Worm (Caenorhabditis elegans) whole organism, L2 larva: ENCODE results near the gene K01A2.5.
A peak's percentile ranks its signal among the peaks of the same experiment; 100 is the strongest.

Experiments used
- C34F6.9 ChIP-seq: fragments of 150-350 bp; optimal IDR thresholded peaks from 2 replicates; lab custom pipeline; 2014; ENCODE audit warnings: missing biosample characterization, missing genetic modification characterization
- F13H6.1 ChIP-seq: sonication (generic microtip); optimal IDR thresholded peaks from 2 replicates; lab custom pipeline; 2016; ENCODE audit warnings: missing genetic modification characterization, missing compliant biosample characterization
- R02D3.7 ChIP-seq: fragments of 150-350 bp; optimal IDR thresholded peaks from 2 replicates; lab custom pipeline; 2014; ENCODE audit warnings: missing biosample characterization, missing genetic modification characterization
- ZK546.5 ChIP-seq: sonication (generic microtip); optimal IDR thresholded peaks from 2 replicates; lab custom pipeline; 2017; ENCODE audit warnings: missing biosample characterization, missing genetic modification characterization
- aly-2 ChIP-seq: fragments of 150-350 bp; optimal IDR thresholded peaks from 2 replicates; lab custom pipeline; 2014; ENCODE audit warnings: missing biosample characterization, missing genetic modification characterization
- blmp-1 ChIP-seq: sonication (generic microtip); optimal IDR thresholded peaks from 2 replicates; lab custom pipeline; 2017; ENCODE audit warnings: missing genetic modification characterization, mild to moderate bottlenecking, missing compliant biosample characterization, antibody characterized with exemption, moderate library complexity; ENCODE audit not compliant: insufficient read depth
- ceh-16 ChIP-seq: fragments of 150-350 bp; optimal IDR thresholded peaks from 2 replicates; lab custom pipeline; 2014; ENCODE audit warnings: missing biosample characterization, missing genetic modification characterization
- ceh-82 ChIP-seq: fragments of 150-350 bp; optimal IDR thresholded peaks from 2 replicates; lab custom pipeline; 2014; ENCODE audit warnings: missing biosample characterization, missing genetic modification characterization
- crh-2 ChIP-seq: sonication (generic microtip); optimal IDR thresholded peaks from 2 replicates; lab custom pipeline; 2017; ENCODE audit warnings: missing biosample characterization, missing genetic modification characterization
- dmd-4 ChIP-seq: sonication (generic microtip); optimal IDR thresholded peaks from 2 replicates; lab custom pipeline; 2017; ENCODE audit warnings: missing biosample characterization, missing genetic modification characterization
- egl-27 ChIP-seq: sonication (generic microtip); optimal IDR thresholded peaks from 3 replicates; lab custom pipeline; 2017; ENCODE audit warnings: missing biosample characterization, missing genetic modification reagents, missing genetic modification characterization
- elt-1 ChIP-seq: fragments of 150-350 bp; optimal IDR thresholded peaks from 2 replicates; lab custom pipeline; 2014; ENCODE audit warnings: missing biosample characterization, missing genetic modification characterization
- elt-3 ChIP-seq: sonication (generic microtip); optimal IDR thresholded peaks from 2 replicates; lab custom pipeline; 2017; ENCODE audit warnings: missing biosample characterization, missing genetic modification characterization
- fos-1 ChIP-seq: fragments of 150-350 bp; optimal IDR thresholded peaks from 2 replicates; lab custom pipeline; 2014; ENCODE audit warnings: missing biosample characterization, missing genetic modification characterization
- gmeb-1 ChIP-seq: fragments of 150-350 bp; optimal IDR thresholded peaks from 2 replicates; lab custom pipeline; 2014; ENCODE audit warnings: missing biosample characterization, missing genetic modification characterization
- lin-11 ChIP-seq: fragments of 150-350 bp; sonication (generic microtip); optimal IDR thresholded peaks from 2 replicates; lab custom pipeline; 2014; ENCODE audit warnings: missing biosample characterization, missing genetic modification characterization, inconsistent platforms, mixed read lengths
- lin-13 ChIP-seq: fragments of 150-350 bp; optimal IDR thresholded peaks from 2 replicates; lab custom pipeline; 2014; ENCODE audit warnings: missing biosample characterization, missing genetic modification reagents, missing genetic modification characterization
- lin-39 ChIP-seq: fragments of 150-350 bp; optimal IDR thresholded peaks from 2 replicates; lab custom pipeline; 2014; ENCODE audit warnings: missing biosample characterization, missing genetic modification reagents, missing genetic modification characterization
- lsy-2 ChIP-seq, 2 experiments: fragments of 150-350 bp in 1 of 2; sonication (generic microtip) in 1 of 2; optimal IDR thresholded peaks; 2 replicates each; lab custom pipeline; 2014 to 2017; ENCODE audit warnings: missing biosample characterization in 2 of 2, missing genetic modification characterization in 2 of 2
- mab-5 ChIP-seq: fragments of 150-350 bp; optimal IDR thresholded peaks from 2 replicates; lab custom pipeline; 2014; ENCODE audit warnings: missing biosample characterization, missing genetic modification characterization
- mbf-1 ChIP-seq: sonication (generic microtip); optimal IDR thresholded peaks from 2 replicates; lab custom pipeline; 2017; ENCODE audit warnings: missing biosample characterization, missing genetic modification characterization
- mdl-1 ChIP-seq, 2 experiments: fragments of 150-350 bp in 1 of 2; sonication (generic microtip) in 1 of 2; optimal IDR thresholded peaks; 2 replicates each; lab custom pipeline; 2017; ENCODE audit warnings: missing biosample characterization in 2 of 2, missing genetic modification characterization in 2 of 2
- nhr-12 ChIP-seq: fragments of 150-350 bp; optimal IDR thresholded peaks from 2 replicates; lab custom pipeline; 2014; ENCODE audit warnings: missing biosample characterization, missing genetic modification characterization
- nhr-129 ChIP-seq: fragments of 150-350 bp; optimal IDR thresholded peaks from 2 replicates; lab custom pipeline; 2014; ENCODE audit warnings: missing biosample characterization, missing genetic modification characterization
- nhr-21 ChIP-seq: fragments of 150-350 bp; optimal IDR thresholded peaks from 2 replicates; lab custom pipeline; 2014; ENCODE audit warnings: missing biosample characterization, missing genetic modification characterization
- nhr-23 ChIP-seq: fragments of 150-350 bp; optimal IDR thresholded peaks from 2 replicates; lab custom pipeline; 2014; ENCODE audit warnings: missing biosample characterization, missing genetic modification reagents, missing genetic modification characterization
- nhr-237 ChIP-seq: fragments of 150-350 bp; optimal IDR thresholded peaks from 2 replicates; lab custom pipeline; 2014; ENCODE audit warnings: missing biosample characterization, missing genetic modification characterization
- nhr-25 ChIP-seq: fragments of 150-350 bp; sonication (generic microtip); optimal IDR thresholded peaks from 3 replicates; lab custom pipeline; 2014; ENCODE audit warnings: missing biosample characterization, missing genetic modification characterization
- nhr-6 ChIP-seq: fragments of 150-350 bp; optimal IDR thresholded peaks from 2 replicates; lab custom pipeline; 2014; ENCODE audit warnings: missing biosample characterization, missing genetic modification characterization
- nhr-77 ChIP-seq: fragments of 150-350 bp; optimal IDR thresholded peaks from 2 replicates; lab custom pipeline; 2014; ENCODE audit warnings: missing biosample characterization, missing genetic modification characterization
- peb-1 ChIP-seq: fragments of 150-350 bp; optimal IDR thresholded peaks from 2 replicates; lab custom pipeline; 2014; ENCODE audit warnings: missing biosample characterization, missing genetic modification characterization
- sem-4 ChIP-seq: fragments of 150-350 bp; optimal IDR thresholded peaks from 2 replicates; lab custom pipeline; 2014; ENCODE audit warnings: missing biosample characterization, missing genetic modification reagents, missing genetic modification characterization
- skn-1 ChIP-seq: sonication (generic microtip); optimal IDR thresholded peaks from 2 replicates; lab custom pipeline; 2017; ENCODE audit warnings: missing biosample characterization, missing genetic modification characterization
- sma-3 ChIP-seq: sonication (generic microtip); optimal IDR thresholded peaks from 2 replicates; lab custom pipeline; 2016; ENCODE audit warnings: missing genetic modification reagents, missing genetic modification characterization, missing compliant biosample characterization
- sma-9 ChIP-seq, 2 experiments: fragments of 150-350 bp in 1 of 2; sonication (generic microtip) in 1 of 2; optimal IDR thresholded peaks; 2 replicates each; lab custom pipeline; 2014 to 2016; ENCODE audit warnings: missing genetic modification characterization in 2 of 2, mild to moderate bottlenecking in 1 of 2, missing biosample characterization in 1 of 2, missing compliant biosample characterization in 1 of 2, missing genetic modification reagents in 1 of 2, moderate library complexity in 1 of 2
- snpc-4 ChIP-seq: fragments of 150-350 bp; optimal IDR thresholded peaks from 2 replicates; lab custom pipeline; 2014; ENCODE audit warnings: missing biosample characterization, missing genetic modification characterization
- unc-39 ChIP-seq: fragments of 150-350 bp; optimal IDR thresholded peaks from 2 replicates; lab custom pipeline; 2014; ENCODE audit warnings: missing biosample characterization, missing genetic modification characterization
- unc-55 ChIP-seq: fragments of 150-350 bp; sonication (generic microtip); optimal IDR thresholded peaks from 3 replicates; lab custom pipeline; 2014; ENCODE audit warnings: missing biosample characterization, missing genetic modification reagents, missing genetic modification characterization
- unc-62 ChIP-seq: fragments of 150-350 bp; optimal IDR thresholded peaks from 2 replicates; lab custom pipeline; 2014; ENCODE audit warnings: missing biosample characterization, missing genetic modification reagents, missing genetic modification characterization
- zag-1 ChIP-seq: fragments of 150-350 bp; optimal IDR thresholded peaks from 2 replicates; lab custom pipeline; 2014; ENCODE audit warnings: missing biosample characterization, missing genetic modification characterization
- ztf-1 ChIP-seq: fragments of 200-800 bp; sonication (Bioruptor generic); conservative IDR thresholded peaks from 2 replicates; pipeline ENCODE4 v1.3.6; 2022; ENCODE audit warnings: missing genetic modification characterization, missing compliant biosample characterization
- ztf-11 ChIP-seq: sonication (generic microtip); optimal IDR thresholded peaks from 2 replicates; lab custom pipeline; 2017; ENCODE audit warnings: missing biosample characterization, missing genetic modification characterization
- ztf-4 ChIP-seq: fragments of 150-350 bp; optimal IDR thresholded peaks from 2 replicates; lab custom pipeline; 2014; ENCODE audit warnings: missing biosample characterization, missing genetic modification characterization

K01A2.5 gene

DNA sequence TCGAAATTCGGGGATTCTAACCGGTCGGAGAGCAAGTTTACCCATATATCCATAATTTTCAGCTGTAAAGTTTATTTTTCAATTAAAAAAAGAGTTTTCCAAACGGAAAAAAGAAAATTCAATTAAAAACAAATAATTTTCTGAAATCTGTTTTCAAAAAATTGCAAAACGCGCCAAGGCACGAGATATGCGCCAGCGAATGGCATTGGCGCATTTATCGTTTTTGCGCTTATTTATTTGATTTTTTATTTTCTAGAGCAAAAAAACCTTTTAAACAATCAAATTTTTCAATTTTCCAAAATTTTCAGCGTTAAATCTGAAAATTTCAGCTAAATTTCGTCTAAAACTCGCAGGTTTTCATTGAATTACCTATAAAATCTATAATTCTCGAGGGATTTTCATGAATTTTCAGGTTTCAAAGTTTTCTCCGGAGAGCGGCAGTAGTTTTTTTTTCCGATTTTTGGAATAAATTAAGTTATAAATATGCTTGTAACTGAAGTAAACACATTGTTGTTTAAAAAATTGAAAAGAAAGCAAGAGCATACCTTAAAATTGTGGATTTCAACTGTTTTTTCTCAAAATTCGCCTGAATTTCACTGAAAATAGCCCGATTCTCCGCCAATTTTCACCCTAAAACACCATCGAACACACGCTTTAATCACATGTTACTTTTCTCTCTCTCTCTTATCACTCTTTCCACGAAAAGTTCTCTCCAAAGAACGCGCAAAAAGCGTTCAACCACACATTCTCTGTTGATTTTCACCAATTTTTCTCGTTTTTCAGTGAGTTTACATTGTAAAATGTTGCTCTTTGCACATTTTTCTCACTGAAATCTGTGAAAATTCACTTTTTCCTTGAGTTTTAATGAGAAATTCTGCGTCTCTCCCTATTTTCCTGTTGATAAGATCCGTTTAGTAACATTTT, 15.2 kb upstream of the K01A2.5 start, which contains the start of gene B0432.10:
Gene B0432.10, minus strand, starts transcription at position 649 of the 924 bp plus-strand sequence.
- TF ChIP-seq mdl-1 (tag; optimal IDR thresholded peaks at IDR 0.05; lab: Kevin White, UChicago) (peak in 1 of 2 experiments; percentile 4), ceh-16 (tag; lab: Kevin White, UChicago) (peak; percentile 19), mbf-1 (no peak), mab-5 (tag; lab: Kevin White, UChicago) (peak; percentile 71), sma-3 (GFP tag; lab: Kevin White, UChicago) (peak; percentile 74), ztf-4 (tag; lab: Kevin White, UChicago) (no peak), lin-11 (tag; lab: Kevin White, UChicago) (peak; percentile 63), nhr-237 (tag; lab: Kevin White, UChicago) (peak; percentile 40), lsy-2 (tag; optimal IDR thresholded peaks at IDR 0.05; lab: Kevin White, UChicago) (peak; percentile 81 to 92), C34F6.9 (peak; percentile 96), gmeb-1 (peak; percentile 97), nhr-23 (no peak), egl-27 (tag; lab: Kevin White, UChicago) (peak; percentile 81), zag-1 (tag; lab: Kevin White, UChicago) (peak; percentile 17), sem-4 (peak; percentile 77), unc-62 (GFP tag; lab: Kevin White, UChicago) (no peak), R02D3.7 (tag; lab: Kevin White, UChicago) (peak; percentile 8), lin-39 (no peak), elt-1 (no peak), fos-1 (tag; lab: Kevin White, UChicago) (peak; percentile 47), ztf-11 (no peak), dmd-4 (tag; lab: Kevin White, UChicago) (no peak), nhr-6 (tag; lab: Kevin White, UChicago) (peak; percentile 78), nhr-12 (no peak), crh-2 (tag; lab: Kevin White, UChicago) (peak; percentile 81), ZK546.5 (tag; lab: Kevin White, UChicago) (no peak), snpc-4 (tag; lab: Kevin White, UChicago) (peak; percentile 60), ztf-1 (GFP tag; lab: Robert Waterston, UW) (no peak), nhr-129 (peak; percentile 58), lin-13 (GFP tag; lab: Kevin White, UChicago) (peak; percentile 87), unc-39 (tag; lab: Kevin White, UChicago) (no peak), F13H6.1 (tag; lab: Kevin White, UChicago) (peak; percentile 74), aly-2 (tag; lab: Kevin White, UChicago) (no peak), peb-1 (tag; lab: Kevin White, UChicago) (no peak), unc-55 (peak; percentile 96), skn-1 (tag; lab: Kevin White, UChicago) (no peak), nhr-21 (peak; percentile 63), nhr-77 (tag; lab: Kevin White, UChicago) (peak; percentile 37), blmp-1 (tag; lab: Kevin White, UChicago) (no peak), sma-9 (GFP tag; optimal IDR thresholded peaks at IDR 0.05; lab: Kevin White, UChicago) (peak; percentile 75), sma-9 (tag; optimal IDR thresholded peaks at IDR 0.05; lab: Kevin White, UChicago) (no peak), nhr-25 (tag; lab: Kevin White, UChicago) (peak; percentile 82)

DNA sequence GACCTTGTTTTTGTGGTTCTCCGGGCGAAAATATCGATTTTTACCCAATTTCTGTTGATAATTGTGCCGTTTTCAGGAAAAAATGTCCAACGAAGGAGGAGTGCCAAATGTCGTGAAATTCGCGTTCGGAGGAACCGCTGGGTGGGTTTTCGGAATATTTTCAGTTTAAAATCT, 14.6 kb upstream of the K01A2.5 start, which contains the start of gene misc-1:
Gene misc-1, plus strand, starts transcription at position 75 of the 174 bp plus-strand sequence.
- TF ChIP-seq ztf-1 (GFP tag; lab: Robert Waterston, UW), result no peak
- no peak for TF ChIP-seq nhr-23
- TF ChIP-seq ZK546.5 (tag; lab: Kevin White, UChicago), result no peak
- no peak for TF ChIP-seq unc-55
- no peak for TF ChIP-seq ceh-82 (tag; lab: Kevin White, UChicago)
- TF ChIP-seq ceh-16 (tag; lab: Kevin White, UChicago), result no peak
- no peak for TF ChIP-seq nhr-12
- TF ChIP-seq sma-9 (GFP tag; optimal IDR thresholded peaks at IDR 0.05; lab: Kevin White, UChicago), result no peak
- TF ChIP-seq sma-9 (tag; optimal IDR thresholded peaks at IDR 0.05; lab: Kevin White, UChicago), result no peak
- TF ChIP-seq egl-27 (tag; lab: Kevin White, UChicago), result no peak
- no peak for TF ChIP-seq mab-5 (tag; lab: Kevin White, UChicago)
- TF ChIP-seq unc-62 (GFP tag; lab: Kevin White, UChicago), result no peak
- no peak for TF ChIP-seq R02D3.7 (tag; lab: Kevin White, UChicago)
- TF ChIP-seq nhr-77 (tag; lab: Kevin White, UChicago), result no peak
- no peak for TF ChIP-seq lin-13 (GFP tag; lab: Kevin White, UChicago)
- TF ChIP-seq nhr-129, result no peak
- TF ChIP-seq elt-3 (tag; lab: Kevin White, UChicago), result no peak
